Worm (Caenorhabditis elegans) whole organism, L4/young adult: ENCODE results near the gene K03B8.4.

Source experiments
- W03F9.2 ChIP-seq: fragments of 150-350 bp; optimal IDR thresholded peaks from 2 replicates; lab custom pipeline; 2014; ENCODE audit warnings: missing biosample characterization, missing genetic modification characterization
- dao-5 ChIP-seq: sonication (generic microtip); optimal IDR thresholded peaks from 2 replicates; lab custom pipeline; 2016; ENCODE audit warnings: missing genotype, missing genetic modification characterization, moderate library complexity, missing compliant biosample characterization
- him-1 ChIP-seq: sonication (generic microtip); optimal IDR thresholded peaks from 2 replicates; lab custom pipeline; 2016; ENCODE audit warnings: missing genotype, missing genetic modification reagents, missing genetic modification characterization, missing compliant biosample characterization

DNA sequence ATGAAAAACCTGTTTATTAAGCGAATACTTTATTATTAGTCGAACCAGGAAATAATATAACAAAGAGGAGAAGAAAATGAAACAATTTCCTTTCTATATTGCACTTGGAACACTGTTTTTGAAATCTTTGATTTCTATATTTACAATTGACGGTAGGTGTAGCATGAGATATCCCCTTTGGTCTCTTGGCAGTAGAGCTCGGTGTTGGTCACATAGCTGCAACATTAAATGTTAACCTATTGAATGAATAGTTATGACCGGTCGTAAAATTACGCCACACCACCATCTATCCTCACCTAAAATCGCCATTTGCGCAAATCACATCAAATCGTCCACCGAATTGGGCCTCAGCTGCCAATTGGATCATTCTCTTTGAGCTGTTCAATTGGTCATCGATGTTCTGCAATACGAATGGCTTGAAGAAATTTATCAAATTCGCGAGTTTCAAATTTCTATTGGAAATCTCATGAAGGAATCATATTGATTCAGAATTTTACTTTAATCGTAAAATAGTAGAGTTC lies 50.0 kb downstream of the K03B8.4 start:
- TF ChIP-seq W03F9.2 (tag; lab: Kevin White, UChicago), result no peak
- no peak for TF ChIP-seq dao-5 (tag; lab: Kevin White, UChicago)
- no peak for TF ChIP-seq him-1 (tag; lab: Kevin White, UChicago)
